Worm (Caenorhabditis elegans) whole organism, L3 larva: ENCODE results near the gene R07C12.1.
"Not testable (repeated sequence)": the region's sequence is repeated elsewhere in the genome, so short reads cannot be mapped to it uniquely, and the experiment has no call there.

Source experiments
- R02D3.7 ChIP-seq: fragments of 150-350 bp; optimal IDR thresholded peaks from 2 replicates; lab custom pipeline; 2014; ENCODE audit warnings: missing biosample characterization, missing genetic modification characterization
- ZK546.5 ChIP-seq: sonication (generic microtip); optimal IDR thresholded peaks from 2 replicates; lab custom pipeline; 2017; ENCODE audit warnings: missing biosample characterization, missing genetic modification characterization
- aly-2 ChIP-seq: fragments of 150-350 bp; optimal IDR thresholded peaks from 2 replicates; lab custom pipeline; 2014; ENCODE audit warnings: missing biosample characterization, missing genetic modification characterization
- ama-1 ChIP-seq: fragments of 150-350 bp; optimal IDR thresholded peaks from 2 replicates; lab custom pipeline; 2018
- ceh-28 ChIP-seq: fragments of 150-350 bp; optimal IDR thresholded peaks from 2 replicates; lab custom pipeline; 2014; ENCODE audit warnings: missing biosample characterization, missing genetic modification reagents, missing genetic modification characterization
- ceh-9 ChIP-seq: sonication (generic microtip); optimal IDR thresholded peaks from 2 replicates; lab custom pipeline; 2018; ENCODE audit warnings: missing biosample characterization, missing genetic modification characterization
- egl-5 ChIP-seq: fragments of 150-350 bp; optimal IDR thresholded peaks from 2 replicates; lab custom pipeline; 2017; ENCODE audit warnings: missing biosample characterization, missing genetic modification reagents, missing genetic modification characterization, inconsistent platforms
- elt-2 ChIP-seq: sonication (generic microtip); optimal IDR thresholded peaks from 2 replicates; lab custom pipeline; 2016; ENCODE audit warnings: missing genetic modification reagents, mild to moderate bottlenecking, missing genetic modification characterization, missing compliant biosample characterization
- elt-3 ChIP-seq, 3 experiments: fragments of 150-350 bp in 1 of 3; sonication (generic microtip) in 2 of 3; optimal IDR thresholded peaks; 2 replicates in 2 of 3; 4 replicates in 1 of 3; lab custom pipeline; 2014 to 2017; ENCODE audit warnings: missing biosample characterization in 3 of 3, missing genetic modification characterization in 3 of 3
- eor-1 ChIP-seq, 2 experiments: fragments of 150-350 bp; optimal IDR thresholded peaks; 2 replicates each; lab custom pipeline; 2014 to 2018; ENCODE audit warnings: missing biosample characterization in 2 of 2, missing genetic modification characterization in 2 of 2
- fkh-10 ChIP-seq: sonication (generic microtip); optimal IDR thresholded peaks from 2 replicates; lab custom pipeline; 2017; ENCODE audit warnings: missing biosample characterization, missing genetic modification reagents, missing genetic modification characterization
- fkh-2 ChIP-seq: fragments of 150-350 bp; optimal IDR thresholded peaks from 2 replicates; lab custom pipeline; 2014; ENCODE audit warnings: missing biosample characterization, missing genetic modification reagents, missing genetic modification characterization
- fos-1 ChIP-seq: fragments of 150-350 bp; optimal IDR thresholded peaks from 2 replicates; lab custom pipeline; 2014; ENCODE audit warnings: missing biosample characterization, missing genetic modification characterization
- hmg-11 ChIP-seq: sonication (generic microtip); optimal IDR thresholded peaks from 2 replicates; lab custom pipeline; 2016; ENCODE audit warnings: missing genetic modification characterization, missing compliant biosample characterization
- jun-1 ChIP-seq: fragments of 150-350 bp; optimal IDR thresholded peaks from 2 replicates; lab custom pipeline; 2014; ENCODE audit warnings: missing biosample characterization, missing genetic modification reagents, missing genetic modification characterization
- lin-15B ChIP-seq: fragments of 150-350 bp; optimal IDR thresholded peaks from 2 replicates; lab custom pipeline; 2014; ENCODE audit warnings: missing biosample characterization, missing genetic modification characterization
- lin-39 ChIP-seq: fragments of 150-350 bp; optimal IDR thresholded peaks from 2 replicates; lab custom pipeline; 2018; ENCODE audit warnings: missing biosample characterization, missing genetic modification reagents, missing genetic modification characterization
- mdl-1 ChIP-seq: fragments of 150-350 bp; optimal IDR thresholded peaks from 2 replicates; lab custom pipeline; 2014; ENCODE audit warnings: missing biosample characterization, missing genetic modification characterization
- mml-1 ChIP-seq: fragments of 150-350 bp; sonication (generic microtip); optimal IDR thresholded peaks from 3 replicates; lab custom pipeline; 2014; ENCODE audit warnings: missing biosample characterization, missing genetic modification characterization
- nfya-1 ChIP-seq: sonication (generic microtip); optimal IDR thresholded peaks from 2 replicates; lab custom pipeline; 2017; ENCODE audit warnings: missing genetic modification characterization, mild to moderate bottlenecking, missing compliant biosample characterization, antibody characterized with exemption, moderate library complexity; ENCODE audit not compliant: insufficient read depth
- nhr-25 ChIP-seq: sonication (generic microtip); optimal IDR thresholded peaks from 2 replicates; lab custom pipeline; 2017; ENCODE audit warnings: missing biosample characterization, missing genetic modification characterization
- nhr-28 ChIP-seq: fragments of 150-350 bp; optimal IDR thresholded peaks from 2 replicates; lab custom pipeline; 2014; ENCODE audit warnings: missing biosample characterization, missing genetic modification characterization
- nhr-67 ChIP-seq: fragments of 150-350 bp; optimal IDR thresholded peaks from 2 replicates; lab custom pipeline; 2014; ENCODE audit warnings: missing biosample characterization, missing genetic modification characterization
- nhr-76 ChIP-seq: fragments of 150-350 bp; sonication (generic microtip); optimal IDR thresholded peaks from 5 replicates; lab custom pipeline; 2014; ENCODE audit warnings: missing biosample characterization, missing genetic modification characterization
- pha-4 ChIP-seq: fragments of 150-350 bp; optimal IDR thresholded peaks from 2 replicates; lab custom pipeline; 2014; ENCODE audit warnings: missing biosample characterization, missing genetic modification reagents, missing genetic modification characterization
- pqm-1 ChIP-seq: fragments of 150-350 bp; optimal IDR thresholded peaks from 2 replicates; lab custom pipeline; 2017; ENCODE audit warnings: missing biosample characterization, missing genetic modification characterization, inconsistent platforms
- skn-1 ChIP-seq: fragments of 150-350 bp; optimal IDR thresholded peaks from 2 replicates; lab custom pipeline; 2014; ENCODE audit warnings: missing biosample characterization, missing genetic modification characterization
- snpc-4 ChIP-seq: fragments of 150-350 bp; optimal IDR thresholded peaks from 2 replicates; lab custom pipeline; 2014; ENCODE audit warnings: missing biosample characterization, missing genetic modification characterization
- tbx-2 ChIP-seq: sonication (generic microtip); optimal IDR thresholded peaks from 2 replicates; lab custom pipeline; 2016; ENCODE audit warnings: mild to moderate bottlenecking, missing genetic modification characterization, missing compliant biosample characterization
- unc-62 ChIP-seq: fragments of 150-350 bp; sonication (generic microtip); optimal IDR thresholded peaks from 4 replicates; lab custom pipeline; 2014; ENCODE audit warnings: missing biosample characterization, missing genetic modification reagents, missing genetic modification characterization
- zag-1 ChIP-seq: fragments of 150-350 bp; optimal IDR thresholded peaks from 2 replicates; lab custom pipeline; 2014; ENCODE audit warnings: missing biosample characterization, missing genetic modification characterization
- ztf-11 ChIP-seq: fragments of 150-350 bp; optimal IDR thresholded peaks from 2 replicates; lab custom pipeline; 2014; ENCODE audit warnings: missing biosample characterization, missing genetic modification characterization
- ztf-4 ChIP-seq: fragments of 150-350 bp; optimal IDR thresholded peaks from 2 replicates; lab custom pipeline; 2014; ENCODE audit warnings: missing biosample characterization, missing genetic modification characterization

R07C12.1 gene

DNA sequence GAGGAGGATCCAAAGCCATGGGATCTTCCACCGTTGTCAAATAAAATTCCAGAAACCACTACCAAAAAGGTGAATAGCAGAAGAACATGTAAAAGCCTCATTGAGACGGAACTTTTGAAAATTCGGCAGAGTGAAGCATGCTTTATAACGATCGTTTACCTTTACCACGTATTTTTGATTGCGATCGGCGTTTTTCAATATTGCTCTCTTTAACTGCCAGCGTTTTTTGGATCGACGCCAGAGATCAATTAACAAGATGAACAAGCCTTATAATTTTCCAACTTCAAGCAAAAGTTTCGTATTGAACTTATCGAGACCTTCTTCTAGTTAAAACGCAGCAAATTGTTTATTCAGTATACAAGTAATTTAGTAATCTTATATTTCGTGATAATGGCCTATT lies 13.2 kb upstream of the R07C12.1 start, which contains the start of gene F49F1.10:
Gene F49F1.10, minus strand, starts transcription at position 101 of the 400 bp plus-strand sequence.
- TF ChIP-seq elt-2 (tag; lab: Kevin White, UChicago), result no peak
- TF ChIP-seq, all 47 proteins: peak for 0

DNA sequence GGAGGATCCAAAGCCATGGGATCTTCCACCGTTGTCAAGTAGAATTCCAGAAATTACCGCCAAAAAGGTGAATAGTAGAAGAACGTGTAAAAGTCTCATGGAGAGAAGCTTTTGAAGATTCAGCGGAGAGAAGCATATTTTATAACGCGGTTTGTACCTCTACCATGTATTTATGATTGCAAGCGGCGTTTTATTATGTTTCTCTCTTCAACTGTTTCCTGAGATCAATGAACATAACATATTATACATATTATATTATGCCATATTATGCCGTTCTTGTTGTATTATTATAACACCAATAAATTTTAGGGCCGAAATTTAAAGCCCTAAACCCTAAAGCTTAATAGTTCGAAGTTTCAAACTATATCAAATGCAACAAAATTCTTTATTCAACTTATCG lies 12.0 kb upstream of the R07C12.1 start, which contains the start of gene F49F1.18:
Gene F49F1.18, minus strand, starts transcription at position 101 of the 400 bp plus-strand sequence.
- no peak for TF ChIP-seq nhr-28 (tag; lab: Kevin White, UChicago)
- no peak for TF ChIP-seq ztf-4 (tag; lab: Kevin White, UChicago)
- no peak for TF ChIP-seq mdl-1 (tag; lab: Kevin White, UChicago)
- no peak for TF ChIP-seq tbx-2 (tag; lab: Kevin White, UChicago)
- no peak for TF ChIP-seq ztf-11
- TF ChIP-seq fkh-2 (tag; lab: Kevin White, UChicago), result no peak
- TF ChIP-seq aly-2, result no peak
- TF ChIP-seq R02D3.7, result no peak
- TF ChIP-seq egl-5 (tag; lab: Kevin White, UChicago), result no peak
- no peak for TF ChIP-seq pqm-1 (tag; lab: Kevin White, UChicago)
- TF ChIP-seq fkh-10, result no peak
- no peak for TF ChIP-seq elt-3 (tag; optimal IDR thresholded peaks at IDR 0.05; lab: Kevin White, UChicago)
- no peak for TF ChIP-seq ZK546.5 (tag; lab: Kevin White, UChicago)
- TF ChIP-seq nfya-1 (tag; lab: Kevin White, UChicago), result no peak

DNA sequence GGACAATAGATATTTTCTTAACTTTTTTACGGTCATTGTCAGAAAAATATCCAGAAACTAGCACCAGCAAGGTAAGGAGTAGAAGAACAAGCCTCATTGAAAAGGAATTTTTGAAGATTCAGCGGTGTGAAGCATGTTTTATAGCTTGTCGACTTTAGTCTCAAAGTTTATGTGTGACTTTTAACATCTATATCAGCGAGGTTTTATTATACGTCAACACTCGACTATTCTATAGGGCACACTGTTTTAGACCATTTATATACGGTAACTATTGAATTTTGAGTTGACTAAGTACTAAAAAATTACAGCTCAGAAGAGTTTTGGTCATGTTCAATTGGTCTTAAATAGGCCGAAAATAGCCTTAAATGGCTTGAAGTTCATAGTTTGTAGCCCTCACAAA lies 10.9 kb upstream of the R07C12.1 start, which contains the start of gene F49F1.11:
Gene F49F1.11, minus strand, starts transcription at position 101 of the 400 bp plus-strand sequence.
- no peak for TF ChIP-seq ceh-9 (tag; lab: Kevin White, UChicago)
- no peak for TF ChIP-seq nhr-25 (tag; lab: Kevin White, UChicago)
- TF ChIP-seq eor-1 (tag; optimal IDR thresholded peaks at IDR 0.05; lab: Kevin White, UChicago), result no peak
- TF ChIP-seq fos-1 (tag; lab: Kevin White, UChicago), result no peak
- no peak for TF ChIP-seq pqm-1 (tag; lab: Kevin White, UChicago)

- TF ChIP-seq skn-1 (tag; lab: Kevin White, UChicago); R02D3.7; zag-1: not testable (repeated sequence)
Observed at ce11 chrIV:4142986-4143385, 9.3 kb upstream of the R07C12.1 start, which contains the start of gene F49F1.12. TSS of gene F49F1.12 (minus strand) at chrIV:4143086.

- TF ChIP-seq snpc-4 (tag; lab: Kevin White, UChicago) (no peak), mml-1 (no peak), egl-5 (tag; lab: Kevin White, UChicago) (no peak), fos-1 (tag; lab: Kevin White, UChicago) (no peak), lin-39 (no peak)
Observed at ce11 chrIV:4144784-4145183, 7.5 kb upstream of the R07C12.1 start, which contains the start of gene R07C12.3. TSS of gene R07C12.3 (plus strand) at chrIV:4145084.

- TF ChIP-seq fkh-10 (no peak), eor-1 (tag; optimal IDR thresholded peaks at IDR 0.05; lab: Kevin White, UChicago) (no peak), ztf-4 (tag; lab: Kevin White, UChicago) (no peak), pqm-1 (tag; lab: Kevin White, UChicago) (peak; percentile 83), snpc-4 (tag; lab: Kevin White, UChicago) (no peak), egl-5 (tag; lab: Kevin White, UChicago) (no peak), jun-1 (tag; lab: Kevin White, UChicago) (peak; percentile 53), nhr-76 (no peak), zag-1 (no peak), mdl-1 (tag; lab: Kevin White, UChicago) (no peak), elt-2 (tag; lab: Kevin White, UChicago) (peak; percentile 93), pha-4 (peak; percentile 42), ama-1 (no peak), lin-39 (no peak), unc-62 (no peak)
Observed at ce11 chrIV:4147891-4148290, 4.4 kb upstream of the R07C12.1 start.

DNA sequence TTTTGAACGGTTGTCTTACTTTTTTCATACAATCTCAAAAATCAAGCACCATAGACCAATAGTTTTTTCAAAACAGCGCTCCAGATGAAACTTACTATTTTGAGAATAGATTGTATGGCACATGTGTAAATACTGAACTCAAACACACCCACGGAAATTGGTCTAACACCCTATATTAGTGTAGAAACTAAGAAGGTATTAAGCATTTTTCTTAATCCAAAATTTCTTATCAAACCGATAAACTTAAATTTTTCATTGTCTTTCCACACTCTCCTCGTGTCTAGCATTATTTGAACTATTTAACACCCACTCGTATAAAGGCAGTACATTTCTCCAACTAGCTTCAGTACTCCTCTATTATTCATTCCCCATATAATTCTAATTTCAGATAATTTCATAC lies 2.1 kb upstream of the R07C12.1 start:
- TF ChIP-seq elt-2 (tag; lab: Kevin White, UChicago) (peak; percentile 51), ceh-28 (no peak), lin-15B (no peak), nhr-67 (tag; lab: Kevin White, UChicago) (no peak), hmg-11 (no peak)
